Worm (Caenorhabditis elegans): Measurements from ENCODE around the gene R11D1.3.

R11D1.3 gene

ce11 chrV:12711999-12712398 is at the start of gene R11D1.3:
R11D1.3 (minus strand) TSS chrV:12712099.
- no peak for TF ChIP-seq vab-15 (tag; optimal IDR thresholded peaks at IDR 0.05)
- TF ChIP-seq aly-2 (tag; optimal IDR thresholded peaks at IDR 0.05), result no peak
- TF ChIP-seq ama-1 (optimal IDR thresholded peaks at IDR 0.05), result no peak
- no peak for TF ChIP-seq swsn-7 (tag; optimal IDR thresholded peaks at IDR 0.05)
- no peak for TF ChIP-seq pag-3 (tag; optimal IDR thresholded peaks at IDR 0.05; ENCODE audit: borderline replicate concordance, insufficient read depth)
- no peak for TF ChIP-seq sup-37 (GFP tag; optimal IDR thresholded peaks at IDR 0.05)
- TF ChIP-seq elt-3 (tag; optimal IDR thresholded peaks at IDR 0.05), result no peak
- no peak for TF ChIP-seq lin-39 (tag; optimal IDR thresholded peaks at IDR 0.05)
- TF ChIP-seq alr-1 (tag; optimal IDR thresholded peaks at IDR 0.05; ENCODE audit: borderline replicate concordance), result no peak
- TF ChIP-seq nhr-76 (tag; optimal IDR thresholded peaks at IDR 0.05), result no peak
- no peak for TF ChIP-seq sptf-1 (tag; optimal IDR thresholded peaks at IDR 0.05)
- no peak for TF ChIP-seq lin-35 (GFP tag; optimal IDR thresholded peaks at IDR 0.05)
- TF ChIP-seq ets-5 (GFP tag; IDR thresholded peaks at IDR 0.05), result no peak
- no peak for TF ChIP-seq tlp-1 (tag; optimal IDR thresholded peaks at IDR 0.05)
- no peak for TF ChIP-seq ceh-88 (GFP tag; IDR thresholded peaks at IDR 0.05)
- TF ChIP-seq ceh-82 (tag; optimal IDR thresholded peaks at IDR 0.05), result no peak
- TF ChIP-seq grh-1 (GFP tag; IDR thresholded peaks at IDR 0.05), result no peak
- no peak for TF ChIP-seq unc-62 (GFP tag; optimal IDR thresholded peaks at IDR 0.05)
- TF ChIP-seq mab-9 (GFP tag; IDR thresholded peaks at IDR 0.05), result no peak
- TF ChIP-seq fkh-4 (tag; optimal IDR thresholded peaks at IDR 0.05; ENCODE audit: borderline replicate concordance), result no peak

ce11 chrV:12760913-12761312 is 49.0 kb upstream of the R11D1.3 start, which contains the start of gene F18E2.15:
F18E2.15 (minus strand) TSS chrV:12761013.
- TF ChIP-seq nhr-237 (tag; optimal IDR thresholded peaks at IDR 0.05) (no peak), egl-27 (tag; optimal IDR thresholded peaks at IDR 0.05) (no peak), mep-1 (tag; optimal IDR thresholded peaks at IDR 0.05) (no peak), tlp-1 (tag; optimal IDR thresholded peaks at IDR 0.05) (no peak), nhr-19 (GFP tag; conservative IDR thresholded peaks at IDR 0.05) (no peak), efl-3 (GFP tag; optimal IDR thresholded peaks at IDR 0.05) (no peak), lin-39 (tag; optimal IDR thresholded peaks at IDR 0.05) (no peak), irx-1 (tag; optimal IDR thresholded peaks at IDR 0.05) (no peak), efl-1 (optimal IDR thresholded peaks at IDR 0.05) (no peak), efl-1 (GFP tag; optimal IDR thresholded peaks at IDR 0.05 in 1 of 2) (no peak), hpl-2 (GFP tag; optimal IDR thresholded peaks at IDR 0.05) (no peak), pax-3 (tag; optimal IDR thresholded peaks at IDR 0.05) (no peak), swsn-7 (tag; optimal IDR thresholded peaks at IDR 0.05) (no peak)

DNA sequence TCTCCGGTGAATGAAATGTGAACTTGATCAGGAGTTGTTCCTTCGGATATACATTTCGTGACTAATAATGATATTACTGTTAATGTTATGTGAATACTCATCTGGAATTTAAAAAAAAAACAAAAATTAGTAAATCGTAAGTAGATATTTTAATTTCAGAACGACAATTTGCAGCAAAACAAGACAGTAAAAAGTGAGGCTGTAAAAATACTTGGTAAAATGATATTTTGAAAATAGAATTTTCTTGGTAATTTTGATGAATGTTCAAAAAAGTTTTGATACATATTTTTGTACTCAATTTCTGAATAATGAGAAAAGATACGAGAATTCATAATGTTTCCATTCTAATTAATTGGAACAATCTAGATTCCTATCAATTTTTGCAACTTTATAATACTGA is 47.8 kb upstream of the R11D1.3 start, which contains the start of gene papl-1:
Gene papl-1 (minus strand): TSS at position 101 of the 400 bp plus-strand sequence.
- TF ChIP-seq hpl-2 (GFP tag; optimal IDR thresholded peaks at IDR 0.05) (no peak), sup-37 (GFP tag; optimal IDR thresholded peaks at IDR 0.05) (no peak), mab-9 (GFP tag; IDR thresholded peaks at IDR 0.05) (no peak), ets-5 (GFP tag; IDR thresholded peaks at IDR 0.05) (no peak), ceh-88 (GFP tag; IDR thresholded peaks at IDR 0.05) (no peak)

ce11 chrV:12754839-12755238 is 42.9 kb upstream of the R11D1.3 start, which contains the start of gene gpa-13:
gpa-13 (minus strand) TSS chrV:12754939.
- TF ChIP-seq hlh-17 (GFP tag; optimal IDR thresholded peaks at IDR 0.05; ENCODE audit: borderline replicate concordance) (no peak), Y116A8C.19 (tag; optimal IDR thresholded peaks at IDR 0.05; ENCODE audit: borderline replicate concordance) (no peak), nhr-19 (GFP tag; conservative IDR thresholded peaks at IDR 0.05) (no peak), egl-13 (tag; optimal IDR thresholded peaks at IDR 0.05) (no peak), mef-2 (tag; optimal IDR thresholded peaks at IDR 0.05) (no peak), nhr-20 (tag; optimal IDR thresholded peaks at IDR 0.05) (no peak), tbx-2 (tag; optimal IDR thresholded peaks at IDR 0.05) (no peak), fkh-8 (tag; optimal IDR thresholded peaks at IDR 0.05) (no peak), nhr-12 (tag; optimal IDR thresholded peaks at IDR 0.05) (no peak), jun-1 (tag; optimal IDR thresholded peaks at IDR 0.05) (no peak), skn-1 (tag; optimal IDR thresholded peaks at IDR 0.05) (no peak), lir-3 (tag; optimal IDR thresholded peaks at IDR 0.05; ENCODE audit: poor library complexity) (no peak)
